Fruit fly (Drosophila melanogaster) whole organism, prepupa: ENCODE measurements around the gene CG1750.

Experiments used
- CG10669 ChIP-seq: fragments of 200-800 bp; sonication (Bioruptor generic); optimal IDR thresholded peaks from 3 replicates; lab custom pipeline; 2018; ENCODE audit warnings: missing biosample characterization, mild to moderate bottlenecking, missing genetic modification characterization, moderate library complexity
- CG11294 ChIP-seq: fragments of 200-800 bp; sonication (Bioruptor generic); IDR thresholded peaks from 2 replicates; pipeline ENCODE4 v1.3.6; 2022; ENCODE audit warnings: missing biosample characterization, missing genetic modification characterization
- CG11762 ChIP-seq: fragments of 200-800 bp; sonication (Bioruptor generic); optimal IDR thresholded peaks from 3 replicates; lab custom pipeline; 2016; ENCODE audit warnings: missing biosample characterization, missing genetic modification characterization; ENCODE audit not compliant: insufficient read depth
- CG15336 ChIP-seq: fragments of 200-800 bp; sonication (Bioruptor generic); IDR thresholded peaks from 2 replicates; pipeline ENCODE4 v1.3.6; 2022; ENCODE audit warnings: missing biosample characterization, missing genetic modification characterization
- CG1621 ChIP-seq: fragments of 200-800 bp; sonication (Bioruptor generic); optimal IDR thresholded peaks from 3 replicates; lab custom pipeline; 2018; ENCODE audit warnings: missing biosample characterization, mild to moderate bottlenecking, missing genetic modification characterization
- CG16779 ChIP-seq: fragments of 200-800 bp; sonication (Bioruptor generic); optimal IDR thresholded peaks from 3 replicates; lab custom pipeline; 2017; ENCODE audit warnings: missing biosample characterization, mild to moderate bottlenecking, missing genetic modification characterization
- CG31627 ChIP-seq: fragments of 200-800 bp; sonication (Bioruptor generic); optimal IDR thresholded peaks from 3 replicates; lab custom pipeline; 2016; ENCODE audit warnings: missing biosample characterization, missing genetic modification characterization
- CG34406 ChIP-seq: fragments of 200-800 bp; sonication (Bioruptor generic); optimal IDR thresholded peaks from 3 replicates; lab custom pipeline; 2016; ENCODE audit warnings: missing biosample characterization, missing genetic modification characterization
- CG3919 ChIP-seq: fragments of 200-800 bp; sonication (Bioruptor generic); optimal IDR thresholded peaks from 3 replicates; lab custom pipeline; 2016; ENCODE audit warnings: missing biosample characterization, missing genetic modification characterization
- CG6163 ChIP-seq: fragments of 200-800 bp; sonication (Bioruptor generic); IDR thresholded peaks from 3 replicates; pipeline ENCODE4 v1.3.6; 2022; ENCODE audit warnings: missing biosample characterization, missing genetic modification characterization
- CG6276 ChIP-seq: fragments of 200-800 bp; sonication (Bioruptor generic); optimal IDR thresholded peaks from 2 replicates; lab custom pipeline; 2017; ENCODE audit warnings: missing biosample characterization, mild to moderate bottlenecking, missing genetic modification characterization
- CG6792 ChIP-seq: fragments of 200-800 bp; sonication (Bioruptor generic); optimal IDR thresholded peaks from 3 replicates; lab custom pipeline; 2016; ENCODE audit warnings: missing biosample characterization, missing genetic modification characterization
- CG6808 ChIP-seq: fragments of 200-800 bp; sonication (Bioruptor generic); optimal IDR thresholded peaks from 3 replicates; lab custom pipeline; 2017; ENCODE audit warnings: missing biosample characterization, missing genetic modification characterization, mild to moderate bottlenecking, moderate library complexity, missing genetic modification reagents
- CG6854 ChIP-seq: fragments of 200-800 bp; sonication (Bioruptor generic); optimal IDR thresholded peaks from 2 replicates; lab custom pipeline; 2017; ENCODE audit warnings: missing biosample characterization, mild to moderate bottlenecking, missing genetic modification characterization
- CG7368 ChIP-seq: fragments of 200-800 bp; sonication (Bioruptor generic); optimal IDR thresholded peaks from 3 replicates; lab custom pipeline; 2016; ENCODE audit warnings: missing biosample characterization, missing genetic modification characterization
- CG8319 ChIP-seq: fragments of 200-800 bp; sonication (Bioruptor generic); optimal IDR thresholded peaks from 3 replicates; lab custom pipeline; 2016; ENCODE audit warnings: missing biosample characterization, missing genetic modification characterization
- CG8632 ChIP-seq: fragments of 200-800 bp; sonication (Bioruptor generic); optimal IDR thresholded peaks from 3 replicates; lab custom pipeline; 2016; ENCODE audit warnings: missing biosample characterization, missing genetic modification characterization
- CG9139 ChIP-seq: fragments of 200-800 bp; sonication (Bioruptor generic); optimal IDR thresholded peaks from 3 replicates; lab custom pipeline; 2017; ENCODE audit warnings: missing biosample characterization, mild to moderate bottlenecking, missing genetic modification characterization
- Eip75B ChIP-seq: fragments of 200-800 bp; sonication (Bioruptor generic); optimal IDR thresholded peaks from 3 replicates; lab custom pipeline; 2016; ENCODE audit warnings: missing biosample characterization, missing genetic modification characterization
- Eip78C ChIP-seq: fragments of 200-800 bp; sonication (Bioruptor generic); peaks from one replicate; lab custom pipeline; 2016; ENCODE audit warnings: missing biosample characterization, missing genetic modification characterization
- Eip93F ChIP-seq: fragments of 200-800 bp; sonication (Bioruptor generic); optimal IDR thresholded peaks from 2 replicates; lab custom pipeline; 2016; ENCODE audit warnings: missing biosample characterization, mild to moderate bottlenecking, missing genetic modification characterization
- Ets21C ChIP-seq: fragments of 200-800 bp; sonication (Bioruptor generic); optimal IDR thresholded peaks from 3 replicates; lab custom pipeline; 2016; ENCODE audit warnings: missing biosample characterization, missing genetic modification characterization
- Gug ChIP-seq: fragments of 200-800 bp; sonication (Bioruptor generic); IDR thresholded peaks from 2 replicates; pipeline ENCODE4 v1.3.6; 2022; ENCODE audit warnings: missing biosample characterization, missing genetic modification characterization
- Hr38 ChIP-seq: sonication (Bioruptor generic); optimal IDR thresholded peaks from 2 replicates; lab custom pipeline; 2016; ENCODE audit warnings: missing biosample characterization, missing genetic modification characterization
- Hr39 ChIP-seq: fragments of 200-800 bp; sonication (Bioruptor generic); optimal IDR thresholded peaks from 2 replicates; lab custom pipeline; 2016; ENCODE audit warnings: missing biosample characterization, missing genetic modification characterization
- Hr4 ChIP-seq: fragments of 200-800 bp; sonication (Bioruptor generic); optimal IDR thresholded peaks from 3 replicates; lab custom pipeline; 2016; ENCODE audit warnings: missing biosample characterization, missing genetic modification characterization
- OdsH ChIP-seq: fragments of 200-800 bp; sonication (Bioruptor generic); optimal IDR thresholded peaks from 3 replicates; lab custom pipeline; 2016; ENCODE audit warnings: missing biosample characterization, missing genetic modification characterization
- Smox ChIP-seq: fragments of 200-800 bp; sonication (Bioruptor generic); optimal IDR thresholded peaks from 3 replicates; lab custom pipeline; 2016; ENCODE audit warnings: missing biosample characterization, missing genetic modification characterization
- Sox14 ChIP-seq: fragments of 200-800 bp; sonication (Bioruptor generic); optimal IDR thresholded peaks from 3 replicates; lab custom pipeline; 2016; ENCODE audit warnings: missing biosample characterization, missing genetic modification characterization
- Sox15 ChIP-seq: fragments of 200-800 bp; sonication (Bioruptor generic); optimal IDR thresholded peaks from 3 replicates; lab custom pipeline; 2016; ENCODE audit warnings: missing biosample characterization, missing genetic modification characterization
- acj6 ChIP-seq: fragments of 200-800 bp; sonication (Bioruptor generic); optimal IDR thresholded peaks from 3 replicates; lab custom pipeline; 2016; ENCODE audit warnings: missing biosample characterization, missing genetic modification characterization
- cyc ChIP-seq: fragments of 200-800 bp; sonication (Bioruptor generic); optimal IDR thresholded peaks from 3 replicates; lab custom pipeline; 2016; ENCODE audit warnings: missing biosample characterization, missing genetic modification characterization
- dac ChIP-seq: fragments of 200-800 bp; sonication (Bioruptor generic); optimal IDR thresholded peaks from 2 replicates; lab custom pipeline; 2017; ENCODE audit warnings: missing biosample characterization, mild to moderate bottlenecking, missing genetic modification characterization
- dsx ChIP-seq: fragments of 200-800 bp; optimal IDR thresholded peaks from 3 replicates; lab custom pipeline; 2019; ENCODE audit warnings: missing biosample characterization, mild to moderate bottlenecking, missing genetic modification characterization, moderate library complexity; ENCODE audit not compliant: poor library complexity, severe bottlenecking
- eg ChIP-seq: fragments of 200-800 bp; sonication (Bioruptor generic); IDR thresholded peaks from 3 replicates; pipeline ENCODE4 v1.3.6; 2022; ENCODE audit warnings: missing biosample characterization, missing genetic modification characterization
- esn ChIP-seq: fragments of 200-800 bp; sonication (Bioruptor generic); optimal IDR thresholded peaks from 2 replicates; lab custom pipeline; 2016; ENCODE audit warnings: missing biosample characterization, mild to moderate bottlenecking, missing genetic modification characterization, moderate library complexity
- fd59A ChIP-seq: fragments of 200-800 bp; sonication (Bioruptor generic); optimal IDR thresholded peaks from 2 replicates; lab custom pipeline; 2017; ENCODE audit warnings: missing biosample characterization, mild to moderate bottlenecking, missing genetic modification characterization, missing genetic modification reagents
- fd85E ChIP-seq: fragments of 200-800 bp; sonication (Bioruptor generic); optimal IDR thresholded peaks from 3 replicates; lab custom pipeline; 2016; ENCODE audit warnings: missing biosample characterization, missing genetic modification characterization
- fkh ChIP-seq: fragments of 200-800 bp; sonication (Bioruptor generic); optimal IDR thresholded peaks from 3 replicates; lab custom pipeline; 2017; ENCODE audit warnings: missing biosample characterization, mild to moderate bottlenecking, missing genetic modification characterization, moderate library complexity
- lz ChIP-seq: fragments of 200-800 bp; sonication (Bioruptor generic); optimal IDR thresholded peaks from 3 replicates; lab custom pipeline; 2016; ENCODE audit warnings: missing biosample characterization, missing genetic modification characterization
- net ChIP-seq: fragments of 200-800 bp; sonication (Bioruptor generic); optimal IDR thresholded peaks from 3 replicates; lab custom pipeline; 2016; ENCODE audit warnings: missing biosample characterization, missing genetic modification characterization
- pdm3 ChIP-seq: fragments of 200-800 bp; sonication (Bioruptor generic); optimal IDR thresholded peaks from 3 replicates; lab custom pipeline; 2016; ENCODE audit warnings: missing biosample characterization, missing genetic modification characterization
- salr ChIP-seq, 2 experiments: fragments of 200-800 bp; sonication (Bioruptor generic); optimal IDR thresholded peaks; 3 replicates each; lab custom pipeline; 2016 to 2018; ENCODE audit warnings: missing biosample characterization in 2 of 2, missing genetic modification characterization in 2 of 2, mild to moderate bottlenecking in 1 of 2
- spab ChIP-seq: fragments of 200-800 bp; sonication (Bioruptor generic); optimal IDR thresholded peaks from 2 replicates; lab custom pipeline; 2017; ENCODE audit warnings: missing biosample characterization, mild to moderate bottlenecking, missing genetic modification characterization, missing genetic modification reagents
- ss ChIP-seq, 2 experiments: fragments of 200-800 bp; sonication (Bioruptor generic); optimal IDR thresholded peaks; 2 replicates in 1 of 2; 3 replicates in 1 of 2; lab custom pipeline; 2017 to 2018; ENCODE audit warnings: mild to moderate bottlenecking in 2 of 2, missing biosample characterization in 2 of 2, missing genetic modification characterization in 2 of 2, moderate library complexity in 1 of 2
- topi ChIP-seq: fragments of 200-800 bp; sonication (Bioruptor generic); optimal IDR thresholded peaks from 3 replicates; lab custom pipeline; 2016; ENCODE audit warnings: missing biosample characterization, missing genetic modification characterization
- vri ChIP-seq: fragments of 200-800 bp; sonication (Bioruptor generic); optimal IDR thresholded peaks from 3 replicates; lab custom pipeline; 2016; ENCODE audit warnings: missing biosample characterization, mild to moderate bottlenecking, missing genetic modification characterization

CG1750 gene

dm6 chr3R:31254808-31255207, at the start of gene CG1750, which contains the start of gene spn-F:
TSS of gene CG1750 (minus strand) at chr3R:31254900.
TSS of gene spn-F (plus strand) at chr3R:31255127.
- TF ChIP-seq Hr4 (GFP tag; lab: Kevin White, UChicago) (no peak), CG8319 (GFP tag; lab: Kevin White, UChicago) (no peak), CG16779 (tag; lab: Kevin White, UChicago) (no peak), CG6163 (GFP tag; lab: Robert Waterston, UW) (no peak), vri (peak; percentile 85), CG31627 (no peak), topi (no peak), fkh (peak; percentile 84), CG6854 (GFP tag; lab: Kevin White, UChicago) (no peak), Eip78C (no peak), salr (GFP tag; optimal IDR thresholded peaks at IDR 0.05; lab: Kevin White, UChicago) (no peak), Hr39 (no peak)
- TF ChIP-seq, all 60 proteins: peak for 2

dm6 chr3R:31301527-31301926, 46.8 kb upstream of the CG1750 start:
- peak; percentile 48 for TF ChIP-seq Eip78C
- TF ChIP-seq CG16779 (tag; lab: Kevin White, UChicago) = no peak
- TF ChIP-seq CG15336 = no peak
- TF ChIP-seq, all 60 proteins: peak for 1

dm6 chr3R:31296989-31297388, 42.3 kb upstream of the CG1750 start:
- TF ChIP-seq CG34406 (GFP tag; lab: Kevin White, UChicago) (peak; percentile 3), CG10669 (GFP tag; lab: Kevin White, UChicago) (no peak), CG8632 (GFP tag; lab: Kevin White, UChicago) (peak; percentile 22), CG1621 (tag; lab: Kevin White, UChicago) (no peak), CG8319 (GFP tag; lab: Kevin White, UChicago) (no peak), spab (GFP tag; lab: Kevin White, UChicago) (no peak), Eip75B (peak; percentile 11), Hr4 (GFP tag; lab: Kevin White, UChicago) (no peak), Eip78C (peak; percentile 68), CG9139 (no peak), dac (GFP tag; lab: Kevin White, UChicago) (no peak), CG16779 (tag; lab: Kevin White, UChicago) (no peak), CG31627 (peak; percentile 54), CG7368 (no peak), net (GFP tag; lab: Kevin White, UChicago) (no peak), lz (GFP tag; lab: Kevin White, UChicago) (peak; percentile 41), esn (GFP tag; lab: Kevin White, UChicago) (peak; percentile 70), topi (peak; percentile 45), Eip93F (no peak), ss (GFP tag; optimal IDR thresholded peaks at IDR 0.05; lab: Kevin White, UChicago) (no peak), Ets21C (peak; percentile 26), eg (GFP tag; lab: Robert Waterston, UW) (no peak), fd85E (GFP tag; lab: Kevin White, UChicago) (no peak), Sox15 (GFP tag; lab: Kevin White, UChicago) (no peak), CG3919 (peak; percentile 14), CG6808 (GFP tag; lab: Kevin White, UChicago) (no peak), fd59A (GFP tag; lab: Kevin White, UChicago) (no peak), Gug (GFP tag; lab: Robert Waterston, UW) (no peak), Smox (GFP tag; lab: Kevin White, UChicago) (peak; percentile 56), dsx (no peak), CG11762 (GFP tag; lab: Kevin White, UChicago) (no peak), Sox14 (GFP tag; lab: Kevin White, UChicago) (peak; percentile 41), OdsH (peak; percentile 9), Hr38 (GFP tag; lab: Kevin White, UChicago) (no peak), acj6 (GFP tag; lab: Kevin White, UChicago) (peak; percentile 25), CG6792 (GFP tag; lab: Kevin White, UChicago) (peak; percentile 26), pdm3 (GFP tag; lab: Kevin White, UChicago) (peak; percentile 33), CG6163 (GFP tag; lab: Robert Waterston, UW) (0 out of 3 replicates have a peak, but pooled peaks have one; percentile 12), salr (GFP tag; optimal IDR thresholded peaks at IDR 0.05; lab: Kevin White, UChicago) (no peak), cyc (GFP tag; lab: Kevin White, UChicago) (peak; percentile 44), CG15336 (no peak), CG11294 (no peak), Hr39 (peak; percentile 56), CG6276 (no peak)
